Fruit fly (Drosophila melanogaster) whole organism, adult: Measurements from ENCODE around the gene Mulk.

Experiments used
- Crg-1 ChIP-seq: fragments of 200-800 bp; sonication (Bioruptor generic); optimal IDR thresholded peaks from 2 replicates; lab custom pipeline; 2016; ENCODE audit warnings: missing biosample characterization, missing genetic modification characterization
- cic ChIP-seq: fragments of 200-800 bp; sonication (Bioruptor generic); optimal IDR thresholded peaks from 2 replicates; lab custom pipeline; 2017; ENCODE audit warnings: missing biosample characterization, mild to moderate bottlenecking, missing genetic modification characterization, moderate library complexity
- kay ChIP-seq: fragments of 200-800 bp; sonication (Bioruptor generic); peaks from one replicate; lab custom pipeline; 2016; ENCODE audit warnings: missing biosample characterization, missing genetic modification characterization, borderline replicate concordance

Gene Mulk

DNA sequence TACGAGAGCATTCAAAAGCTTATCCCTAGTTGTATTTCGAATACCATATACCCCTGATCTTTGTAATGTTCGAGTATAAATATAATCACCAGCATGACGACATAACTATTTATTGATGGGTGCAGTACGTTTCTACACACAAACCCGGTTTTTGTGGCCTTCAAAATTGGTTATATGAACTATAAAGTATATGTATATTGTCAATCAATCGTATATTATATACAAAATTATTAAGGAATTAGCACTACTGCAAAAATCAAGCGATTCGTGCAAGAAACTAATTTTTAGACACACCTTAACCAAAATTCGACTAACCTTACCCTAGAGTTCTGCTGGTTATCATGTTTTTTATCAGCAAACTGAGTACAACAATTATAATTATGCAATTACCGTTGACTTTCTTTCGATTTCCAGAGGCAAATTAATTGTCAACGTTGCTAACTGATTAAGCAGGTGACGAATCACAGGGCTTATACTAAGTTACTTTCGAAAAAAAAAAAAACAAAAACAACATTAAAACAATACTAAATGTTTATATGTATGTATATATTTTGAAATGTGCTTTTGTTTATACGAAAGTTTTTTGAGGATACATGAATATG, 50.4 kb downstream of the Mulk start:
- TF ChIP-seq kay (GFP tag; lab: Kevin White, UChicago) (peak; percentile 93), cic (GFP tag; lab: Kevin White, UChicago) (peak; percentile 64), Crg-1 (GFP tag; lab: Kevin White, UChicago) (no peak)
